Worm (Caenorhabditis elegans): ENCODE data around the gene egl-47.

- TF ChIP-seq F10E7.11 (tag; optimal IDR thresholded peaks at IDR 0.05) (no peak), F33H1.4 (GFP tag; IDR thresholded peaks at IDR 0.05) (no peak), unc-130 (GFP tag; optimal IDR thresholded peaks at IDR 0.05) (no peak), rpc-1 (optimal IDR thresholded peaks at IDR 0.05) (no peak), rpc-1 (tag; optimal IDR thresholded peaks at IDR 0.05) (no peak)
Observed at ce11 chrV:9871339-9871738, 28.0 kb upstream of the egl-47 start, which contains the start of gene srab-18.
